Fruit fly (Drosophila melanogaster): ENCODE measurements around the gene CG33695.
A peak's percentile ranks its signal among the peaks of the same experiment; 100 is the strongest.

The CG33695 gene

DNA sequence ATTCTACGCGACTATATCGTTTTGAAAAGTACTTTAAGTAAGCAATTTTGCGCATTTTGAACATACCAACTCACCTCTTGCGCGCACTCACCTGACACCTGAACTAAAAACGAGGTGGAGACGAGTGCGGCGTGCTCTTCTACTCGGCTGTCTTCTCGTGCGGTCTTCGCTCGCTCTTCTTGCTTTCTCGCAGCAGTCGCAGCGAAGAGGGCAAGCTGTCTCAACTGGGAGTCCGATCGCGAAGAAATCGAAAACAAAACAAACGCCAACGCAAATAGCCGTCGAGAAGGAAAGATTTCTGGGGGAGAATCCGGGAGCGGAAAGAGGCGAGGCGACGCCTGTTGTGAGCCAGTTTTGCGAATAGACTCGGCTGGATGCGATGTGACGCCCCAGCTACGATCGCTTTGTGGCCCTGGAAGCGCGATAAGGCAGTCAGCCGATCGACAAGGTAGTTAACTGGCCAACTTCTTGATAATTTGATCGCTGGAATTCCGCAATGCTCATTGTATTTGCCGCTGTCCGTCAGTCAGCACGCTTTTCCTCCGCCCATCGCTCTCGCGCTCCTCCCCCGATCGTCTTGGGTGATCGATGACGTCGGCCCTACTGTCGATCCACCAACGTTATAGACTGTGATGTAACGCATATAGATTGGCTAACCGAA, 6.1 kb upstream of the CG33695 start (continued):
- TF ChIP-seq CG32264 (GFP tag; optimal IDR thresholded peaks at IDR 0.05) = no peak

DNA sequence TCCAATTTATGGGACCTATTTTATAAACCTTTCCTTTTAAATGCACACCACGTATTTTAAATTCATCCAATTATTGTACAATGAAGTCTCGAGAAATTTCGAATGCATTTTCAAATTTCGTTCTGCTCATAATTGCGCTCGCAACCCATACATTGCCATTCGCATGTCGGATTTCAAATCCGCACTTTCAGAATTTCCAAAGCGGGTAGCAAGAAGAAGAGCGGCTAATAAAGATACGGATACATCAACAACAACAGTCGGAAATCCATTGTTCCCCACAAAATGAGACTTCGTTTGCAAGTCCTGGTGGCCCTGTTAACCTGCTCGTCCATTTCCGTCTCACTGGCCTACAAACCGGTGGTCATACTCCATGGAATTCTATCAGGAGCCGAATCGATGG, 2.3 kb downstream of the CG33695 start, which contains the start of gene Ppt2:
TSS of gene Ppt2 (plus strand) at position 209 of the 400 bp plus-strand sequence.
- no peak for TF ChIP-seq Rel (GFP tag; optimal IDR thresholded peaks at IDR 0.05)
- peak; percentile 47 for TF ChIP-seq Rel (tag; optimal IDR thresholded peaks at IDR 0.05)
- TF ChIP-seq Vsx2 (GFP tag; optimal IDR thresholded peaks at IDR 0.05; ENCODE audit: partially characterized antibody) = peak; percentile 99
- TF ChIP-seq sv (GFP tag; optimal IDR thresholded peaks at IDR 0.05) = no peak
- TF ChIP-seq Myc (optimal IDR thresholded peaks at IDR 0.05) = peak; percentile 42

DNA sequence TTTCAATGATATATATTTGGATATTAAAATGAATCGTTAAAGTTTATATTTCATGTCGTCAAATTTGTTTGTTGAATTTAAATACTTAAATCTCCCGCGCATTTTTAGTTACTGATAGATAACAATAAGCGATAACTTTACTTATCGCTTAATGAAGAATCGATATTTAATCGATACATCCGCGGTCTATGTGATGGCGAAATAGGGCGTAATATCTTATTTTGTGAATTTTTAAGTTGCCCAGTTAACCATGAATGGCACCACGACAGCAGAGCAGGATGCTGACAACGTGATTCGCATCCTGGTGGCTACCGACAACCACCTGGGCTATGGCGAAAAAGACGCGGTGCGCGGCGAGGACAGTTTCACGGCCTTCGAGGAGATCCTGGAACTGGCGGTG, 4.1 kb downstream of the CG33695 start, which contains the start of gene mre11:
TSS of gene mre11 (plus strand) at position 161 of the 400 bp plus-strand sequence.
- no peak for TF ChIP-seq lola (GFP tag; optimal IDR thresholded peaks at IDR 0.05)
- TF ChIP-seq CrebA (GFP tag; optimal IDR thresholded peaks at IDR 0.05; ENCODE audit: borderline replicate concordance) = no peak
- TF ChIP-seq sv (GFP tag; optimal IDR thresholded peaks at IDR 0.05) = no peak
- TF ChIP-seq h (GFP tag; optimal IDR thresholded peaks at IDR 0.05) = no peak
- TF ChIP-seq jim (GFP tag; optimal IDR thresholded peaks at IDR 0.05) = no peak
- no peak for TF ChIP-seq Vsx2 (GFP tag; optimal IDR thresholded peaks at IDR 0.05; ENCODE audit: partially characterized antibody)
- TF ChIP-seq Dif (GFP tag; optimal IDR thresholded peaks at IDR 0.05; ENCODE audit: partially characterized antibody) = no peak
- TF ChIP-seq fru (GFP tag; optimal IDR thresholded peaks at IDR 0.05) = no peak

DNA sequence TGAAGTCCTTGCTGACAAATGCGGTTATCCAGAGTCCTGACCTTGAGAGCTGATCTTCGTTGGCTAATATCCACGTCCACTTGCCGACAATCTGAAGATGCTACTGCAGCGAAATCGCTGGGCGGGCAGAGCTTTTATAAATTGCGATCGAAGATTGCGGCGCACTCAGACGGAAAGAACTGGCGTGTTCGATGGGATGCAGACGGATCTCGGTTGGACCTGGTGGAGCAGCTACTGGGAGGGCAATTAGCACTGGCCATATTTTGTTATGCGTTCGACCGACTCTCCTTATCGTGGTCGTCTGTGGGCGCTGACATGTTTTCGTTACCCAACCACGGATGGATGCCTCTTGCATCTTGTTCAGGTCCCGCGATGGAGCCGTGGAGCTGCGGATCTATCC, 7.8 kb downstream of the CG33695 start, which contains the start of gene Osi21:
TSS of gene Osi21 (minus strand) at position 101 of the 400 bp plus-strand sequence.
- TF ChIP-seq h (GFP tag; optimal IDR thresholded peaks at IDR 0.05) = no peak

DNA sequence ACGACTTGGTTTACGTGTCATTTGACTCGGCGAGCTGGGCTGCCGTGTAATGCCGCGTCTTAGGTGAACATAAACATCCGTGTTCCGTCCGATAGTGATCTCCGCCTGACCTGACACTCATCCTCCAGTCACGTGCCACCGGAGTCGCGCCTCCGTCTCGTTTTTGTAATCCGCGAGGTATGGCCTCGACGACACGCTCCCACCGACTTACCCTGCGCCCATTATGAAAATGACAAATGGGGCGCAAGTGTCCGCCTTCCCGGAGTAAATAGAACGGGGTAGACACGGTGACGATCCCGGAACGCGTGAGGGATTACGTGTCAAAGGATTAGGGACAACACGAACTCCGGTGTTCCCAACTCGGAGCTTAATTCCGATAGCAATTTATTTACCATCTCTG, 17.9 kb downstream of the CG33695 start:
- TF ChIP-seq Hr78 (GFP tag; optimal IDR thresholded peaks at IDR 0.05) (no peak), ey (GFP tag; optimal IDR thresholded peaks at IDR 0.05) (no peak), foxo (GFP tag; optimal IDR thresholded peaks at IDR 0.05) (no peak), pan (optimal IDR thresholded peaks at IDR 0.05) (no peak), h (GFP tag; optimal IDR thresholded peaks at IDR 0.05) (no peak), dsf (GFP tag; optimal IDR thresholded peaks at IDR 0.05; ENCODE audit: borderline replicate concordance) (no peak), Dif (GFP tag; optimal IDR thresholded peaks at IDR 0.05; ENCODE audit: partially characterized antibody) (no peak), Mio (GFP tag; optimal IDR thresholded peaks at IDR 0.05) (no peak), sv (GFP tag; optimal IDR thresholded peaks at IDR 0.05) (no peak), Hr83 (GFP tag; optimal IDR thresholded peaks at IDR 0.05; ENCODE audit: poor library complexity, severe bottlenecking) (no peak), brk (GFP tag; optimal IDR thresholded peaks at IDR 0.05) (no peak), Dfd (GFP tag; optimal IDR thresholded peaks at IDR 0.05) (no peak), GATAd (GFP tag; optimal IDR thresholded peaks at IDR 0.05) (no peak), woc (GFP tag; optimal IDR thresholded peaks at IDR 0.05) (no peak), sage (GFP tag; optimal IDR thresholded peaks at IDR 0.05) (no peak)

DNA sequence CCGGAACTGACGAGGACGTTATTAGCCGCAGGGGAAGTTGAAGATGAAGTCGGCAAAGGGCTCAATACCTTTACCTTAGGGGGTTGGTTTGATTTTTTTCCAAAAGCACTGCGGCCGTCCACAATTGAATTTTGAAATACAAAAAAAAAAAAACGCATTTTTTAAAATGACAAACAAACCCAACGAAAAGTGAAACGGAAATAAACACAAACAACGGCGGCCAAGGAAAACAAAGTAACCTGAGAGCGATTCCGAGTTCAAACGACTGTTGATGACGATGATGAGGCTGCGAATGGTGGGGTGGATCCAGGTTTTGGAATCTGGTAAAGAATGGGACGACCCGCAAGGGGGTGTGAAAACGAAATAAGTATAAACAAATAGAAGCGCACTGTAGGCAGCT, 18.7 kb downstream of the CG33695 start:
- TF ChIP-seq Mio (GFP tag; optimal IDR thresholded peaks at IDR 0.05) (no peak), br (GFP tag; optimal IDR thresholded peaks at IDR 0.05) (no peak), Jra (GFP tag; optimal IDR thresholded peaks at IDR 0.05) (no peak), psq (GFP tag; optimal IDR thresholded peaks at IDR 0.05) (no peak), dl (GFP tag; optimal IDR thresholded peaks at IDR 0.05; ENCODE audit: insufficient read depth in 1 of 2, partially characterized antibody in 2 of 2) (no peak), Sp1 (GFP tag; optimal IDR thresholded peaks at IDR 0.05) (no peak), h (GFP tag; optimal IDR thresholded peaks at IDR 0.05) (no peak), rgr (GFP tag; optimal IDR thresholded peaks at IDR 0.05) (no peak), Rel (GFP tag; optimal IDR thresholded peaks at IDR 0.05) (no peak), Rel (tag; optimal IDR thresholded peaks at IDR 0.05) (no peak), CrebA (GFP tag; optimal IDR thresholded peaks at IDR 0.05; ENCODE audit: borderline replicate concordance) (no peak), jim (GFP tag; optimal IDR thresholded peaks at IDR 0.05) (no peak), N (GFP tag; optimal IDR thresholded peaks at IDR 0.05) (no peak), pan (optimal IDR thresholded peaks at IDR 0.05) (no peak), Abd-B (GFP tag; optimal IDR thresholded peaks at IDR 0.05) (no peak), tai (GFP tag; optimal IDR thresholded peaks at IDR 0.05) (no peak)
